Fruit fly (Drosophila melanogaster) whole organism, embryonic: ENCODE results near the gene dysc.
A peak's percentile ranks its signal among the peaks of the same experiment; 100 is the strongest.

Experiments
- CG1233 ChIP-seq: fragments of 200-800 bp; sonication (Bioruptor generic); optimal IDR thresholded peaks from 4 replicates; lab custom pipeline; 2018; ENCODE audit warnings: missing biosample characterization, mild to moderate bottlenecking, missing genetic modification characterization
- CG14014 ChIP-seq: fragments of 200-800 bp; sonication (Bioruptor generic); IDR thresholded peaks from 2 replicates; pipeline ENCODE4 v1.3.6; 2022; ENCODE audit warnings: missing biosample characterization, missing genetic modification characterization
- CG14710 ChIP-seq: fragments of 200-800 bp; sonication (Bioruptor generic); optimal IDR thresholded peaks from 3 replicates; lab custom pipeline; 2019; ENCODE audit warnings: missing biosample characterization, mild to moderate bottlenecking, missing genetic modification characterization, moderate library complexity
- CG14965 ChIP-seq: fragments of 200-800 bp; sonication (Bioruptor generic); optimal IDR thresholded peaks from 2 replicates; lab custom pipeline; 2016; ENCODE audit warnings: missing biosample characterization, missing genetic modification characterization, borderline replicate concordance
- CG1647 ChIP-seq: fragments of 200-800 bp; sonication (Bioruptor generic); optimal IDR thresholded peaks from 3 replicates; lab custom pipeline; 2016; ENCODE audit warnings: missing biosample characterization, missing genetic modification characterization
- CG17568 ChIP-seq: fragments of 200-800 bp; sonication (Bioruptor generic); optimal IDR thresholded peaks from 2 replicates; lab custom pipeline; 2018; ENCODE audit warnings: missing biosample characterization, mild to moderate bottlenecking, missing genetic modification characterization, moderate library complexity
- CG2129 ChIP-seq: fragments of 200-800 bp; sonication (Bioruptor generic); IDR thresholded peaks from 2 replicates; pipeline ENCODE4 v1.3.6; 2022; ENCODE audit warnings: missing biosample characterization, missing genetic modification characterization; ENCODE audit not compliant: partially characterized antibody
- CG2199 ChIP-seq: fragments of 200-800 bp; sonication (Bioruptor generic); IDR thresholded peaks from 3 replicates; pipeline ENCODE4 v1.3.6; 2022; ENCODE audit warnings: missing biosample characterization, missing genetic modification characterization
- CG2202 ChIP-seq: fragments of 200-800 bp; sonication (Bioruptor generic); optimal IDR thresholded peaks from 2 replicates; lab custom pipeline; 2018; ENCODE audit warnings: missing biosample characterization, mild to moderate bottlenecking, missing genetic modification characterization
- CG2712 ChIP-seq: fragments of 200-800 bp; optimal IDR thresholded peaks from 3 replicates; lab custom pipeline; 2019; ENCODE audit warnings: missing biosample characterization, mild to moderate bottlenecking, missing genetic modification characterization, moderate library complexity
- CG3281 ChIP-seq: fragments of 200-800 bp; sonication (Bioruptor generic); optimal IDR thresholded peaks from 3 replicates; lab custom pipeline; 2017; ENCODE audit warnings: missing biosample characterization, mild to moderate bottlenecking, missing genetic modification characterization
- CG4424 ChIP-seq: fragments of 200-800 bp; sonication (Bioruptor generic); optimal IDR thresholded peaks from 3 replicates; lab custom pipeline; 2016; ENCODE audit warnings: missing biosample characterization, missing genetic modification characterization
- CG4617 ChIP-seq: fragments of 200-800 bp; sonication (Bioruptor generic); optimal IDR thresholded peaks from 3 replicates; lab custom pipeline; 2016; ENCODE audit warnings: missing biosample characterization, missing genetic modification characterization, borderline replicate concordance
- CG7556 ChIP-seq: fragments of 200-800 bp; sonication (Bioruptor generic); optimal IDR thresholded peaks from 2 replicates; lab custom pipeline; 2017; ENCODE audit warnings: missing biosample characterization, mild to moderate bottlenecking, missing genetic modification characterization
- CG7963 ChIP-seq: fragments of 200-800 bp; sonication (Bioruptor generic); IDR thresholded peaks from 3 replicates; pipeline ENCODE4 v1.3.6; 2022; ENCODE audit warnings: missing biosample characterization, missing genetic modification characterization; ENCODE audit not compliant: partially characterized antibody
- CG9817 ChIP-seq: fragments of 200-800 bp; sonication (Bioruptor generic); optimal IDR thresholded peaks from 2 replicates; lab custom pipeline; 2018; ENCODE audit warnings: missing biosample characterization, mild to moderate bottlenecking, missing genetic modification characterization, moderate library complexity
- Elba2 ChIP-seq: fragments of 200-800 bp; sonication (Bioruptor generic); optimal IDR thresholded peaks from 3 replicates; lab custom pipeline; 2016; ENCODE audit warnings: missing biosample characterization, missing genetic modification characterization
- Fer1 ChIP-seq: fragments of 200-800 bp; sonication (Bioruptor generic); optimal IDR thresholded peaks from 2 replicates; lab custom pipeline; 2017; ENCODE audit warnings: missing biosample characterization, mild to moderate bottlenecking, missing genetic modification characterization
- H2.0 ChIP-seq: fragments of 200-800 bp; sonication (Bioruptor generic); IDR thresholded peaks from 2 replicates; pipeline ENCODE4 v1.3.6; 2022; ENCODE audit warnings: missing biosample characterization, missing genetic modification characterization
- Hmx ChIP-seq: fragments of 200-800 bp; sonication (Bioruptor generic); optimal IDR thresholded peaks from 2 replicates; lab custom pipeline; 2016; ENCODE audit warnings: missing biosample characterization, missing genetic modification characterization
- Jarid2 ChIP-seq: fragments of 200-800 bp; sonication (Bioruptor generic); optimal IDR thresholded peaks from 3 replicates; lab custom pipeline; 2017; ENCODE audit warnings: mild to moderate bottlenecking, missing biosample characterization, missing genetic modification reagents, missing genetic modification characterization
- Nf-YC ChIP-seq: fragments of 200-800 bp; optimal IDR thresholded peaks from 3 replicates; lab custom pipeline; 2019; ENCODE audit warnings: missing biosample characterization, mild to moderate bottlenecking, missing genetic modification characterization, moderate library complexity
- Ssrp ChIP-seq: fragments of 200-800 bp; sonication (Bioruptor generic); optimal IDR thresholded peaks from 2 replicates; lab custom pipeline; 2018; ENCODE audit warnings: missing biosample characterization, mild to moderate bottlenecking, missing genetic modification characterization, moderate library complexity
- Stat92E ChIP-seq, 3 experiments: fragments of >200 bp in 2 of 3; fragments of 200-800 bp in 1 of 3; sonication (Bioruptor generic) in 1 of 3; optimal IDR thresholded peaks; 2 replicates each; lab custom pipeline; 2017 to 2019; ENCODE audit warnings: missing biosample characterization in 3 of 3, missing genetic modification characterization in 3 of 3, mild to moderate bottlenecking in 1 of 3, moderate library complexity in 1 of 3
- abd-A ChIP-seq: fragments of 200-800 bp; sonication (Bioruptor generic); optimal IDR thresholded peaks from 3 replicates; lab custom pipeline; 2019; ENCODE audit warnings: missing biosample characterization, mild to moderate bottlenecking, missing genetic modification characterization, moderate library complexity
- al ChIP-seq: fragments of 200-800 bp; sonication (Bioruptor generic); IDR thresholded peaks from 2 replicates; pipeline ENCODE4 v1.3.6; 2022; ENCODE audit warnings: missing biosample characterization, missing genetic modification characterization
- ara ChIP-seq: fragments of 200-800 bp; sonication (Bioruptor generic); IDR thresholded peaks from 2 replicates; pipeline ENCODE4 v1.3.6; 2022; ENCODE audit warnings: missing biosample characterization, missing genetic modification characterization
- bab2 ChIP-seq: fragments of 200-800 bp; sonication (Bioruptor generic); optimal IDR thresholded peaks from 2 replicates; lab custom pipeline; 2016; ENCODE audit warnings: missing biosample characterization, missing genetic modification characterization
- bigmax ChIP-seq: fragments of 200-800 bp; sonication (Bioruptor generic); optimal IDR thresholded peaks from 2 replicates; lab custom pipeline; 2018; ENCODE audit warnings: missing biosample characterization, mild to moderate bottlenecking, missing genetic modification characterization
- cwo ChIP-seq: fragments of 200-800 bp; sonication (Bioruptor generic); optimal IDR thresholded peaks from 3 replicates; lab custom pipeline; 2017; ENCODE audit warnings: missing biosample characterization, missing genetic modification characterization, mild to moderate bottlenecking, moderate library complexity, missing genetic modification reagents
- exex ChIP-seq: fragments of 200-800 bp; sonication (Bioruptor generic); optimal IDR thresholded peaks from 4 replicates; lab custom pipeline; 2018; ENCODE audit warnings: missing biosample characterization, mild to moderate bottlenecking, missing genetic modification characterization, moderate library complexity
- fd64A ChIP-seq: fragments of 200-800 bp; sonication (Bioruptor generic); optimal IDR thresholded peaks from 3 replicates; lab custom pipeline; 2018; ENCODE audit warnings: missing biosample characterization, mild to moderate bottlenecking, missing genetic modification characterization
- fru ChIP-seq: fragments of >200 bp; optimal IDR thresholded peaks from 2 replicates; lab custom pipeline; 2017
- gce ChIP-seq: fragments of 200-800 bp; sonication (Bioruptor generic); IDR thresholded peaks from 3 replicates; pipeline ENCODE4 v1.3.6; 2022; ENCODE audit warnings: missing biosample characterization, missing genetic modification characterization
- grn ChIP-seq: fragments of 200-800 bp; sonication (Bioruptor generic); optimal IDR thresholded peaks from 3 replicates; lab custom pipeline; 2017; ENCODE audit warnings: missing biosample characterization, missing genetic modification characterization
- ham ChIP-seq: fragments of 200-800 bp; sonication (Bioruptor generic); IDR thresholded peaks from 2 replicates; pipeline ENCODE4 v1.3.6; 2022; ENCODE audit warnings: missing biosample characterization, missing genetic modification characterization
- hbn ChIP-seq: fragments of 200-800 bp; sonication (Bioruptor generic); IDR thresholded peaks from 2 replicates; pipeline ENCODE4 v1.3.6; 2022; ENCODE audit warnings: missing biosample characterization, missing genetic modification characterization; ENCODE audit not compliant: partially characterized antibody
- hth ChIP-seq: fragments of >200 bp; optimal IDR thresholded peaks from 2 replicates; lab custom pipeline; 2017; ENCODE audit warnings: inconsistent platforms
- insv ChIP-seq, 2 experiments: fragments of 200-800 bp; sonication (Bioruptor generic); optimal IDR thresholded peaks; 3 replicates each; lab custom pipeline; 2016 to 2018; ENCODE audit warnings: missing biosample characterization in 2 of 2, missing genetic modification characterization in 2 of 2
- jumu ChIP-seq: fragments of 200-800 bp; sonication (Bioruptor generic); optimal IDR thresholded peaks from 3 replicates; lab custom pipeline; 2016; ENCODE audit warnings: missing biosample characterization, missing genetic modification characterization
- pan ChIP-seq, 4 experiments: fragments of >200 bp in 3 of 4; fragments of 200-800 bp in 1 of 4; sonication (Bioruptor generic) in 1 of 4; optimal IDR thresholded peaks in 3 of 4; IDR thresholded peaks in 1 of 4; 2 replicates each; pipeline versions ENCODE4 v1.3.6 to Lab custom; 2017 to 2022; ENCODE audit warnings: missing biosample characterization in 2 of 4, missing genetic modification characterization in 2 of 4, mixed read lengths in 1 of 4
- pb ChIP-seq: fragments of 200-800 bp; sonication (Bioruptor generic); optimal IDR thresholded peaks from 3 replicates; lab custom pipeline; 2016; ENCODE audit warnings: missing biosample characterization, missing genetic modification characterization
- pfk ChIP-seq: fragments of 200-800 bp; sonication (Bioruptor generic); optimal IDR thresholded peaks from 2 replicates; lab custom pipeline; 2018; ENCODE audit warnings: missing biosample characterization, mild to moderate bottlenecking, missing genetic modification characterization, moderate library complexity
- psq ChIP-seq: fragments of 200-800 bp; sonication (Bioruptor generic); optimal IDR thresholded peaks from 2 replicates; lab custom pipeline; 2017; ENCODE audit warnings: missing biosample characterization, missing genetic modification characterization
- ro ChIP-seq: fragments of 200-800 bp; sonication (Bioruptor generic); IDR thresholded peaks from 2 replicates; pipeline ENCODE4 v1.3.6; 2022; ENCODE audit warnings: missing biosample characterization, missing genetic modification characterization
- sug ChIP-seq: fragments of 200-800 bp; optimal IDR thresholded peaks from 2 replicates; lab custom pipeline; 2019; ENCODE audit warnings: missing biosample characterization, mild to moderate bottlenecking, missing genetic modification characterization, moderate library complexity
- tin ChIP-seq: fragments of 200-800 bp; sonication (Bioruptor generic); optimal IDR thresholded peaks from 3 replicates; lab custom pipeline; 2016; ENCODE audit warnings: missing biosample characterization, missing genetic modification characterization
- tna ChIP-seq: fragments of 200-800 bp; sonication (Bioruptor generic); IDR thresholded peaks from 2 replicates; pipeline ENCODE4 v1.3.6; 2022; ENCODE audit warnings: missing biosample characterization, missing genetic modification characterization; ENCODE audit not compliant: partially characterized antibody
- vvl ChIP-seq: fragments of 200-800 bp; sonication (Bioruptor generic); IDR thresholded peaks from 2 replicates; pipeline ENCODE4 v1.3.6; 2022; ENCODE audit warnings: missing biosample characterization, missing genetic modification characterization
- z ChIP-seq: fragments of 200-800 bp; sonication (Bioruptor generic); IDR thresholded peaks from 3 replicates; pipeline ENCODE4 v1.3.6; 2022; ENCODE audit warnings: missing biosample characterization, missing genetic modification characterization
- zfh2 ChIP-seq: fragments of 200-800 bp; sonication (Bioruptor generic); optimal IDR thresholded peaks from 2 replicates; lab custom pipeline; 2016; ENCODE audit warnings: missing biosample characterization, missing genetic modification characterization

The dysc gene

dm6 chr3L:13912777-13913176 is 9.7 kb upstream of the dysc start (continued):
- no peak for TF ChIP-seq psq (GFP tag; lab: Kevin White, UChicago)
- TF ChIP-seq hth (lab: Kevin White, UChicago), result no peak
- TF ChIP-seq abd-A (tag; lab: Kevin White, UChicago), result peak; percentile 49
- peak; percentile 51 for TF ChIP-seq cwo (GFP tag; lab: Kevin White, UChicago)
- no peak for TF ChIP-seq bab2 (GFP tag; lab: Kevin White, UChicago)
- no peak for TF ChIP-seq z (GFP tag; lab: Robert Waterston, UW)
- TF ChIP-seq CG2199 (GFP tag; lab: Robert Waterston, UW), result no peak
- TF ChIP-seq tin (GFP tag; lab: Kevin White, UChicago), result no peak
- TF ChIP-seq ara, result no peak
- no peak for TF ChIP-seq CG2202 (tag; lab: Kevin White, UChicago)
- no peak for TF ChIP-seq fru (lab: Kevin White, UChicago)
- TF ChIP-seq ro (GFP tag; lab: Robert Waterston, UW), result no peak
- no peak for TF ChIP-seq ham (GFP tag; lab: Robert Waterston, UW)
- no peak for TF ChIP-seq pfk
- no peak for TF ChIP-seq CG1233
- no peak for TF ChIP-seq CG14965
- TF ChIP-seq Stat92E (GFP tag; optimal IDR thresholded peaks at IDR 0.05; lab: Kevin White, UChicago), result no peak
- no peak for TF ChIP-seq insv (GFP tag; optimal IDR thresholded peaks at IDR 0.05; lab: Kevin White, UChicago)
- peak; percentile 33 for TF ChIP-seq CG17568 (GFP tag; lab: Kevin White, UChicago)
- TF ChIP-seq sug, result peak; percentile 22
- no peak for TF ChIP-seq CG7556
- no peak for TF ChIP-seq fd64A (GFP tag; lab: Kevin White, UChicago)
- TF ChIP-seq CG14710 (tag; lab: Kevin White, UChicago), result no peak
- peak; percentile 64 for TF ChIP-seq CG3281 (GFP tag; lab: Kevin White, UChicago)
- TF ChIP-seq CG2712 (tag; lab: Kevin White, UChicago), result no peak
- no peak for TF ChIP-seq gce (GFP tag; lab: Robert Waterston, UW)
- no peak for TF ChIP-seq CG1647 (GFP tag; lab: Kevin White, UChicago)
- no peak for TF ChIP-seq H2.0
- TF ChIP-seq hbn (GFP tag; lab: Robert Waterston, UW), result no peak
- no peak for TF ChIP-seq pan (optimal IDR thresholded peaks at IDR 0.05; lab: Kevin White, UChicago)
- no peak for TF ChIP-seq pan (GFP tag; optimal IDR thresholded peaks at IDR 0.05 in 1 of 2, IDR thresholded peaks at IDR 0.05 in 1 of 2)
- TF ChIP-seq CG14014 (GFP tag; lab: Robert Waterston, UW), result no peak; the same call in 1 of the 2 replicates
- no peak for TF ChIP-seq pb
- TF ChIP-seq Hmx (GFP tag; lab: Kevin White, UChicago), result no peak
- no peak for TF ChIP-seq vvl
- no peak for TF ChIP-seq CG9817 (tag; lab: Kevin White, UChicago)
- TF ChIP-seq tna (GFP tag; lab: Robert Waterston, UW), result no peak
- TF ChIP-seq Jarid2 (GFP tag; lab: Kevin White, UChicago), result no peak
- no peak for TF ChIP-seq Elba2 (GFP tag; lab: Kevin White, UChicago)
- TF ChIP-seq Ssrp (tag; lab: Kevin White, UChicago), result no peak
- no peak for TF ChIP-seq CG4617 (GFP tag; lab: Kevin White, UChicago)
- TF ChIP-seq CG4424 (GFP tag; lab: Kevin White, UChicago), result no peak
- no peak for TF ChIP-seq CG7963 (GFP tag; lab: Robert Waterston, UW)
- no peak for TF ChIP-seq jumu (GFP tag; lab: Kevin White, UChicago)
- no peak for TF ChIP-seq zfh2
- no peak for TF ChIP-seq bigmax (GFP tag; lab: Kevin White, UChicago)
- TF ChIP-seq Fer1 (GFP tag; lab: Kevin White, UChicago), result peak; percentile 64
- no peak for TF ChIP-seq exex (tag; lab: Kevin White, UChicago)
- TF ChIP-seq Nf-YC (tag; lab: Kevin White, UChicago), result no peak
- TF ChIP-seq al (GFP tag; lab: Robert Waterston, UW), result no peak
- TF ChIP-seq grn (GFP tag; lab: Kevin White, UChicago), result no peak
- TF ChIP-seq CG2129 (GFP tag; lab: Robert Waterston, UW), result no peak
